Worm (Caenorhabditis elegans): ENCODE measurements around the gene ZK809.9.

DNA sequence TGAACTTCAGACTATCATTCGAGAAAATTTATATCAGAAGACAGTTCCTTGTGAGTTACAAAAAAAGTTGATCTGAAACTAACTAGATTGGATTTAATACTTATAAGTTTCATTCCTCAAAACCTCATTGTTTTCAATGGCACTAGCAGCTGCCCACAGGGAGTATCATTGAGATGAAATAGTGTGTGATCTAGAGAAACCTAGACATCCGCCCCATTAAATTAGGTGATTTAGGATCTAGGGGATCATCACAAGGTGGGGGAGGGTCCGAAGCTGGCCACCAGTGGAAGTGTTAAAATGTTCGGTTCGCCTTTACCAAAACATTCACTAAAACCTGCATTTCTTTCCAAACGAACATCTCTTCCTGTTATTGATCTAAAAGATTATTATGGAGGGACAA, 51.3 kb downstream of the ZK809.9 start:
- TF ChIP-seq sea-1 (GFP tag; conservative IDR thresholded peaks at IDR 0.05) = no peak
- no peak for TF ChIP-seq tra-4 (tag; optimal IDR thresholded peaks at IDR 0.05)
- TF ChIP-seq ama-1 (optimal IDR thresholded peaks at IDR 0.05) = no peak
- no peak for TF ChIP-seq ceh-13 (GFP tag; optimal IDR thresholded peaks at IDR 0.05)
- no peak for TF ChIP-seq hmg-4 (GFP tag; optimal IDR thresholded peaks at IDR 0.05)
